Fruit fly (Drosophila melanogaster): ENCODE measurements around the gene CG18231.

Gene CG18231

dm6 chr3L:18625786-18626185 is 18.5 kb downstream of the CG18231 start, which contains the start of gene MYPT-75D (continued):
- no peak for TF ChIP-seq CG17361 (GFP tag; IDR thresholded peaks at IDR 0.05)
- TF ChIP-seq CG8359 (GFP tag; optimal IDR thresholded peaks at IDR 0.05; ENCODE audit: borderline replicate concordance): no peak
- peak; percentile 57 for TF ChIP-seq dm (GFP tag; optimal IDR thresholded peaks at IDR 0.05)
- TF ChIP-seq unc-4 (GFP tag; IDR thresholded peaks at IDR 0.05; ENCODE audit: partially characterized antibody): peak; percentile 86
- peak; percentile 67 for TF ChIP-seq B-H2 (GFP tag; optimal IDR thresholded peaks at IDR 0.05)
- TF ChIP-seq Hmx (GFP tag; optimal IDR thresholded peaks at IDR 0.05): no peak
- TF ChIP-seq tio (GFP tag; optimal IDR thresholded peaks at IDR 0.05): no peak
- TF ChIP-seq CG7745 (tag; optimal IDR thresholded peaks at IDR 0.05): no peak
- TF ChIP-seq CG3281 (GFP tag; optimal IDR thresholded peaks at IDR 0.05): peak; percentile 8
- peak; percentile 1 for TF ChIP-seq gcm2 (GFP tag; optimal IDR thresholded peaks at IDR 0.05)
- peak; percentile 47 for TF ChIP-seq zf30C (GFP tag; optimal IDR thresholded peaks at IDR 0.05)
- peak; percentile 81 for TF ChIP-seq CG2129 (GFP tag; IDR thresholded peaks at IDR 0.05; ENCODE audit: partially characterized antibody)
- TF ChIP-seq slou (GFP tag; optimal IDR thresholded peaks at IDR 0.05): no peak
- peak; percentile 4 for TF ChIP-seq oc (tag; optimal IDR thresholded peaks at IDR 0.05)
- TF ChIP-seq slbo (GFP tag; IDR thresholded peaks at IDR 0.05): 0 out of 2 replicates have a peak, but pooled peaks have one; percentile 27
- peak; percentile 96 for TF ChIP-seq amos (GFP tag; IDR thresholded peaks at IDR 0.05; ENCODE audit: partially characterized antibody)
- no peak for TF ChIP-seq lilli (GFP tag; optimal IDR thresholded peaks at IDR 0.05)
- peak; percentile 68 for TF ChIP-seq HmgZ (tag; optimal IDR thresholded peaks at IDR 0.05)
- TF ChIP-seq CG13287 (GFP tag; IDR thresholded peaks at IDR 0.05; ENCODE audit: partially characterized antibody): peak; percentile 95
- no peak for TF ChIP-seq aop (GFP tag; IDR thresholded peaks at IDR 0.05)
- TF ChIP-seq CG14965 (GFP tag; optimal IDR thresholded peaks at IDR 0.05; ENCODE audit: borderline replicate concordance): no peak
- TF ChIP-seq gce (GFP tag; IDR thresholded peaks at IDR 0.05): no peak
- peak; percentile 12 for TF ChIP-seq CG8089 (GFP tag; optimal IDR thresholded peaks at IDR 0.05)
- peak; percentile 29 for TF ChIP-seq Antp (GFP tag; optimal IDR thresholded peaks at IDR 0.05)
- peak; percentile 14 for TF ChIP-seq lbe (GFP tag; optimal IDR thresholded peaks at IDR 0.05)
- peak; percentile 65 for TF ChIP-seq CG13894 (tag; optimal IDR thresholded peaks at IDR 0.05)
- no peak for TF ChIP-seq Dfd (GFP tag; optimal IDR thresholded peaks at IDR 0.05)
- TF ChIP-seq Hey (tag; optimal IDR thresholded peaks at IDR 0.05): no peak
- TF ChIP-seq CG12659 (GFP tag; optimal IDR thresholded peaks at IDR 0.05): peak; percentile 72
- no peak for TF ChIP-seq Doc2 (GFP tag; IDR thresholded peaks at IDR 0.05)
- TF ChIP-seq Awh (GFP tag; IDR thresholded peaks at IDR 0.05): no peak; the same call in 1 of the 2 replicates
- peak; percentile 25 for TF ChIP-seq CG12236 (GFP tag; optimal IDR thresholded peaks at IDR 0.05)
- peak; percentile 85 for TF ChIP-seq Dp (GFP tag; optimal IDR thresholded peaks at IDR 0.05)
- no peak for TF ChIP-seq Ssrp (tag; optimal IDR thresholded peaks at IDR 0.05)
- peak; percentile 89 for TF ChIP-seq BEAF-32 (GFP tag; optimal IDR thresholded peaks at IDR 0.05)
- TF ChIP-seq odd (GFP tag; optimal IDR thresholded peaks at IDR 0.05): no peak
- TF ChIP-seq gt (GFP tag; IDR thresholded peaks at IDR 0.05): no peak
- TF ChIP-seq grn (GFP tag; optimal IDR thresholded peaks at IDR 0.05): peak; percentile 47
- no peak for TF ChIP-seq Taf1 (GFP tag; IDR thresholded peaks at IDR 0.05)
- TF ChIP-seq MTF-1 (GFP tag; optimal IDR thresholded peaks at IDR 0.05; ENCODE audit: borderline replicate concordance): peak; percentile 30
- peak; percentile 22 for TF ChIP-seq CG7271 (tag; optimal IDR thresholded peaks at IDR 0.05)
- TF ChIP-seq tna (GFP tag; IDR thresholded peaks at IDR 0.05; ENCODE audit: partially characterized antibody): peak; percentile 89
- no peak for TF ChIP-seq CG9215 (GFP tag; IDR thresholded peaks at IDR 0.05)
- no peak for TF ChIP-seq ttk (GFP tag; IDR thresholded peaks at IDR 0.05)
- TF ChIP-seq gfzf (GFP tag; optimal IDR thresholded peaks at IDR 0.05): peak; percentile 41
- TF ChIP-seq vvl (GFP tag; IDR thresholded peaks at IDR 0.05): peak; percentile 49
- TF ChIP-seq HLHmδ (GFP tag; optimal IDR thresholded peaks at IDR 0.05): peak; percentile 68
- peak; percentile 38 for TF ChIP-seq CG15269 (tag; optimal IDR thresholded peaks at IDR 0.05)
- no peak for TF ChIP-seq pan (optimal IDR thresholded peaks at IDR 0.05)
- peak in 1 of 2 experiments; percentile 12 for TF ChIP-seq pan (GFP tag; optimal IDR thresholded peaks at IDR 0.05 in 1 of 2, IDR thresholded peaks at IDR 0.05 in 1 of 2)
- no peak for TF ChIP-seq slp2 (GFP tag; optimal IDR thresholded peaks at IDR 0.05)
